Worm (Caenorhabditis elegans) whole organism, L4 larva: ENCODE results near the gene dnj-5.
A peak's percentile ranks its signal among the peaks of the same experiment; 100 is the strongest.

Experiments used
- D1046.2 ChIP-seq: fragments of 200-800 bp; sonication (Bioruptor generic); IDR thresholded peaks from 2 replicates; pipeline ENCODE4 v1.3.6; 2022; ENCODE audit warnings: missing genetic modification characterization, missing compliant biosample characterization
- F26F4.8 ChIP-seq: fragments of 200-800 bp; sonication (Bioruptor generic); conservative IDR thresholded peaks from 2 replicates; pipeline ENCODE4 v1.3.6; 2022; ENCODE audit warnings: missing genetic modification characterization, missing compliant biosample characterization
- F37D6.2 ChIP-seq: sonication (generic microtip); optimal IDR thresholded peaks from 2 replicates; lab custom pipeline; 2016; ENCODE audit warnings: mild to moderate bottlenecking, missing genetic modification characterization, missing compliant biosample characterization
- F44E2.7 ChIP-seq: fragments of 200-800 bp; sonication (Bioruptor generic); IDR thresholded peaks from 2 replicates; pipeline ENCODE4 v2.1.2; 2022; ENCODE audit warnings: missing genetic modification characterization, missing compliant biosample characterization
- F49E8.2 ChIP-seq: sonication (generic microtip); optimal IDR thresholded peaks from 2 replicates; lab custom pipeline; 2016; ENCODE audit warnings: missing compliant biosample characterization, mild to moderate bottlenecking, missing genetic modification characterization, borderline replicate concordance
- R02D3.7 ChIP-seq: fragments of 150-350 bp; sonication (generic microtip); optimal IDR thresholded peaks from 3 replicates; lab custom pipeline; 2014; ENCODE audit warnings: missing biosample characterization, missing genetic modification characterization
- T26A8.4 ChIP-seq: fragments of 200-800 bp; sonication (Bioruptor generic); IDR thresholded peaks from 2 replicates; pipeline ENCODE4 v1.3.6; 2022; ENCODE audit warnings: missing genetic modification characterization, missing compliant biosample characterization
- Y105C5A.15 ChIP-seq: fragments of 200-800 bp; sonication (Bioruptor generic); IDR thresholded peaks from 2 replicates; pipeline ENCODE4 v1.3.6; 2022; ENCODE audit warnings: missing genetic modification characterization, missing compliant biosample characterization
- Y48G9A.11 ChIP-seq: fragments of 200-800 bp; sonication (Bioruptor generic); IDR thresholded peaks from 2 replicates; pipeline ENCODE4 v1.3.6; 2022; ENCODE audit warnings: missing genetic modification reagents, missing genetic modification characterization, missing compliant biosample characterization
- Y75B8A.6 ChIP-seq: fragments of 200-800 bp; sonication (Bioruptor generic); IDR thresholded peaks from 2 replicates; pipeline ENCODE4 v1.3.6; 2022; ENCODE audit warnings: missing genetic modification reagents, missing genetic modification characterization, missing compliant biosample characterization
- aha-1 ChIP-seq: fragments of 150-350 bp; peaks from one replicate; lab custom pipeline; 2014; ENCODE audit warnings: missing biosample characterization, missing genetic modification characterization
- aly-2 ChIP-seq: sonication (generic microtip); optimal IDR thresholded peaks from 2 replicates; lab custom pipeline; 2018; ENCODE audit warnings: missing biosample characterization, missing genetic modification characterization
- ama-1 ChIP-seq: fragments of 150-350 bp; optimal IDR thresholded peaks from 2 replicates; lab custom pipeline; 2014; ENCODE audit warnings: inconsistent platforms, mixed read lengths
- arid-1 ChIP-seq: fragments of 200-800 bp; sonication (Bioruptor generic); conservative IDR thresholded peaks from 2 replicates; pipeline ENCODE4 v1.3.6; 2022; ENCODE audit warnings: missing genetic modification reagents, missing genetic modification characterization, missing compliant biosample characterization
- attf-4 ChIP-seq: sonication (generic microtip); optimal IDR thresholded peaks from 3 replicates; lab custom pipeline; 2017; ENCODE audit warnings: missing biosample characterization, missing genetic modification characterization
- ceh-20 ChIP-seq: fragments of 200-800 bp; sonication (Bioruptor generic); IDR thresholded peaks from 2 replicates; pipeline ENCODE4 v1.3.6; 2022; ENCODE audit warnings: missing genetic modification reagents, missing genetic modification characterization, missing compliant biosample characterization
- ceh-28 ChIP-seq: fragments of 150-350 bp; optimal IDR thresholded peaks from 2 replicates; lab custom pipeline; 2014; ENCODE audit warnings: missing biosample characterization, missing genetic modification reagents, missing genetic modification characterization
- ceh-82 ChIP-seq: sonication (generic microtip); optimal IDR thresholded peaks from 2 replicates; lab custom pipeline; 2017; ENCODE audit warnings: missing biosample characterization, missing genetic modification characterization
- ces-1 ChIP-seq: fragments of 150-350 bp; sonication (generic microtip); optimal IDR thresholded peaks from 4 replicates; lab custom pipeline; 2014; ENCODE audit warnings: missing biosample characterization, missing genetic modification reagents, missing genetic modification characterization
- ctbp-1 ChIP-seq: fragments of 200-800 bp; sonication (Bioruptor generic); IDR thresholded peaks from 2 replicates; pipeline ENCODE4 v1.3.6; 2022; ENCODE audit warnings: missing genetic modification reagents, missing genetic modification characterization, missing compliant biosample characterization
- daf-12 ChIP-seq: fragments of 150-350 bp; optimal IDR thresholded peaks from 2 replicates; lab custom pipeline; 2014; ENCODE audit warnings: missing biosample characterization, missing genetic modification reagents, missing genetic modification characterization
- dmd-8 ChIP-seq: fragments of 200-800 bp; sonication (Bioruptor generic); IDR thresholded peaks from 2 replicates; pipeline ENCODE4 v1.3.6; 2022; ENCODE audit warnings: missing genetic modification characterization, missing compliant biosample characterization
- egl-27 ChIP-seq: sonication (generic microtip); optimal IDR thresholded peaks from 3 replicates; lab custom pipeline; 2017; ENCODE audit warnings: missing biosample characterization, missing genetic modification reagents, missing genetic modification characterization
- egl-43 ChIP-seq: fragments of 200-800 bp; sonication (Bioruptor generic); IDR thresholded peaks from 2 replicates; pipeline ENCODE4 v1.3.6; 2022; ENCODE audit warnings: missing genetic modification reagents, missing genetic modification characterization, missing compliant biosample characterization
- hif-1 ChIP-seq, 2 experiments: sonication (generic microtip); optimal IDR thresholded peaks; 2 replicates each; lab custom pipeline; 2016 to 2017; ENCODE audit warnings: missing compliant biosample characterization in 2 of 2, missing genetic modification characterization in 2 of 2, missing genetic modification reagents in 2 of 2, missing genotype in 2 of 2, mild to moderate bottlenecking in 1 of 2
- hlh-30 ChIP-seq: sonication (generic microtip); optimal IDR thresholded peaks from 2 replicates; lab custom pipeline; 2017; ENCODE audit warnings: antibody characterized with exemption, mild to moderate bottlenecking, missing genetic modification characterization, missing compliant biosample characterization; ENCODE audit not compliant: insufficient read depth
- lim-7 ChIP-seq: fragments of 200-800 bp; sonication (Bioruptor generic); IDR thresholded peaks from 2 replicates; pipeline ENCODE4 v1.3.6; 2022; ENCODE audit warnings: missing genetic modification characterization, missing compliant biosample characterization
- lin-1 ChIP-seq: fragments of 200-800 bp; sonication (Bioruptor generic); IDR thresholded peaks from 2 replicates; pipeline ENCODE4 v1.3.6; 2022; ENCODE audit warnings: missing genetic modification reagents, missing genetic modification characterization, missing compliant biosample characterization
- lin-15B ChIP-seq: fragments of 150-350 bp; sonication (generic microtip); optimal IDR thresholded peaks from 3 replicates; lab custom pipeline; 2014; ENCODE audit warnings: missing biosample characterization, missing genetic modification characterization
- lin-38 ChIP-seq: fragments of 200-800 bp; sonication (Bioruptor generic); IDR thresholded peaks from 2 replicates; pipeline ENCODE4 v1.3.6; 2022; ENCODE audit warnings: missing genetic modification reagents, missing genetic modification characterization, missing compliant biosample characterization
- lin-39 ChIP-seq: fragments of 150-350 bp; optimal IDR thresholded peaks from 2 replicates; lab custom pipeline; 2014; ENCODE audit warnings: missing biosample characterization, missing genetic modification reagents, missing genetic modification characterization
- lir-3 ChIP-seq: sonication (generic microtip); optimal IDR thresholded peaks from 2 replicates; lab custom pipeline; 2016; ENCODE audit warnings: mild to moderate bottlenecking, missing genetic modification characterization, missing compliant biosample characterization
- lsy-2 ChIP-seq, 2 experiments: fragments of 150-350 bp in 1 of 2; sonication (generic microtip) in 1 of 2; optimal IDR thresholded peaks; 2 replicates each; lab custom pipeline; 2014 to 2017; ENCODE audit warnings: missing biosample characterization in 2 of 2, missing genetic modification characterization in 2 of 2
- madf-5 ChIP-seq, 2 experiments: fragments of 200-800 bp; sonication (Bioruptor generic); IDR thresholded peaks; 2 replicates each; pipeline ENCODE4 v1.3.6; 2022; ENCODE audit warnings: missing compliant biosample characterization in 2 of 2, missing genetic modification characterization in 2 of 2
- mdt-29 ChIP-seq: fragments of 200-800 bp; sonication (Bioruptor generic); IDR thresholded peaks from 2 replicates; pipeline ENCODE4 v1.3.6; 2022; ENCODE audit warnings: missing genetic modification reagents, missing genetic modification characterization, missing compliant biosample characterization
- mep-1 ChIP-seq: fragments of 150-350 bp; sonication (generic microtip); optimal IDR thresholded peaks from 3 replicates; lab custom pipeline; 2014; ENCODE audit warnings: missing biosample characterization, missing genetic modification characterization
- mxl-2 ChIP-seq: fragments of 200-800 bp; sonication (Bioruptor generic); conservative IDR thresholded peaks from 2 replicates; pipeline ENCODE4 v1.3.6; 2022; ENCODE audit warnings: missing genetic modification reagents, missing genetic modification characterization, missing compliant biosample characterization
- nhr-10 ChIP-seq: fragments of 150-350 bp; optimal IDR thresholded peaks from 2 replicates; lab custom pipeline; 2014; ENCODE audit warnings: missing biosample characterization, missing genetic modification characterization
- nhr-237 ChIP-seq: sonication (generic microtip); optimal IDR thresholded peaks from 2 replicates; lab custom pipeline; 2017; ENCODE audit warnings: missing biosample characterization, missing genetic modification characterization
- nhr-25 ChIP-seq: sonication (generic microtip); optimal IDR thresholded peaks from 2 replicates; lab custom pipeline; 2017; ENCODE audit warnings: missing genetic modification characterization, mild to moderate bottlenecking, missing compliant biosample characterization, antibody characterized with exemption, moderate library complexity, borderline replicate concordance; ENCODE audit not compliant: insufficient read depth
- nhr-28 ChIP-seq: fragments of 150-350 bp; optimal IDR thresholded peaks from 2 replicates; lab custom pipeline; 2014; ENCODE audit warnings: missing biosample characterization, missing genetic modification characterization
- nhr-76 ChIP-seq: fragments of 150-350 bp; optimal IDR thresholded peaks from 2 replicates; lab custom pipeline; 2014; ENCODE audit warnings: missing biosample characterization, missing genetic modification characterization
- pqm-1 ChIP-seq: sonication (generic microtip); optimal IDR thresholded peaks from 2 replicates; lab custom pipeline; 2017; ENCODE audit warnings: missing biosample characterization, missing genetic modification characterization
- rbr-2 ChIP-seq: sonication (generic microtip); optimal IDR thresholded peaks from 2 replicates; lab custom pipeline; 2016; ENCODE audit warnings: missing genotype, missing genetic modification characterization, missing compliant biosample characterization
- saeg-2 ChIP-seq: fragments of 200-800 bp; sonication (Bioruptor generic); IDR thresholded peaks from 2 replicates; pipeline ENCODE4 v1.3.6; 2022; ENCODE audit warnings: missing genetic modification reagents, missing genetic modification characterization, missing compliant biosample characterization
- skn-1 ChIP-seq: fragments of 150-350 bp; optimal IDR thresholded peaks from 2 replicates; lab custom pipeline; 2014; ENCODE audit warnings: missing biosample characterization, missing genetic modification characterization
- spr-1 ChIP-seq: sonication (generic microtip); optimal IDR thresholded peaks from 2 replicates; lab custom pipeline; 2016; ENCODE audit warnings: mild to moderate bottlenecking, missing genetic modification characterization, missing compliant biosample characterization
- spr-3 ChIP-seq: fragments of 200-800 bp; sonication (Bioruptor generic); optimal IDR thresholded peaks from 2 replicates; lab custom pipeline; 2018; ENCODE audit warnings: mild to moderate bottlenecking, missing genetic modification characterization, missing compliant biosample characterization
- tra-1 ChIP-seq: fragments of 200-800 bp; sonication (Bioruptor generic); IDR thresholded peaks from 2 replicates; pipeline ENCODE4 v1.3.6; 2022; ENCODE audit warnings: missing genetic modification reagents, missing genetic modification characterization, missing compliant biosample characterization
- zag-1 ChIP-seq: fragments of 150-350 bp; optimal IDR thresholded peaks from 2 replicates; lab custom pipeline; 2014; ENCODE audit warnings: missing biosample characterization, missing genetic modification characterization
- zfp-3 ChIP-seq: fragments of 200-800 bp; sonication (Bioruptor generic); conservative IDR thresholded peaks from 2 replicates; pipeline ENCODE4 v1.3.6; 2022; ENCODE audit warnings: missing genetic modification reagents, missing genetic modification characterization, missing compliant biosample characterization
- zip-11 ChIP-seq: fragments of 200-800 bp; sonication (Bioruptor generic); IDR thresholded peaks from 2 replicates; pipeline ENCODE4 v1.3.6; 2022; ENCODE audit warnings: missing genetic modification characterization, missing compliant biosample characterization
- ztf-11 ChIP-seq: fragments of 150-350 bp; optimal IDR thresholded peaks from 2 replicates; lab custom pipeline; 2014; ENCODE audit warnings: missing biosample characterization, missing genetic modification characterization

dnj-5 gene

ce11 chrII:6842651-6843118, 15.4 kb downstream of the dnj-5 start (continued):
- TF ChIP-seq rbr-2 (peak; percentile 44), R02D3.7 (tag; lab: Kevin White, UChicago) (no peak), Y48G9A.11 (no peak), F44E2.7 (GFP tag; lab: Robert Waterston, UW) (no peak), Y75B8A.6 (GFP tag; lab: Robert Waterston, UW) (no peak), arid-1 (GFP tag; lab: Robert Waterston, UW) (peak; percentile 75; the same call in 1 of the 2 replicates), ceh-28 (tag; lab: Kevin White, UChicago) (peak; percentile 67), F26F4.8 (GFP tag; lab: Robert Waterston, UW) (no peak), attf-4 (tag; lab: Kevin White, UChicago) (no peak), madf-5 (GFP tag; IDR thresholded peaks at IDR 0.05; lab: Robert Waterston, UW) (no peak), nhr-25 (peak; percentile 48), mep-1 (tag; lab: Kevin White, UChicago) (peak; percentile 84), nhr-10 (tag; lab: Kevin White, UChicago) (peak; percentile 92), lin-38 (peak; percentile 58), hif-1 (tag; optimal IDR thresholded peaks at IDR 0.05; lab: Kevin White, UChicago) (no peak), lin-1 (GFP tag; lab: Robert Waterston, UW) (peak; percentile 96), Y105C5A.15 (GFP tag; lab: Robert Waterston, UW) (no peak), lim-7 (no peak), ces-1 (GFP tag; lab: Kevin White, UChicago) (no peak), nhr-76 (tag; lab: Kevin White, UChicago) (peak; percentile 43), lin-39 (tag; lab: Kevin White, UChicago) (no peak), egl-27 (tag; lab: Kevin White, UChicago) (peak; percentile 96), nhr-28 (tag; lab: Kevin White, UChicago) (peak; percentile 99), spr-3 (GFP tag; lab: Kevin White, UChicago) (no peak), lir-3 (no peak), pqm-1 (tag; lab: Kevin White, UChicago) (peak; percentile 99), mxl-2 (no peak), saeg-2 (peak; percentile 62; the same call in 1 of the 2 replicates), F49E8.2 (tag; lab: Kevin White, UChicago) (no peak), lin-15B (tag; lab: Kevin White, UChicago) (no peak), skn-1 (tag; lab: Kevin White, UChicago) (no peak), tra-1 (GFP tag; lab: Robert Waterston, UW) (peak; percentile 99), zfp-3 (GFP tag; lab: Robert Waterston, UW) (0 out of 2 replicates have a peak, but pooled peaks have one; percentile 49), aha-1 (tag; lab: Kevin White, UChicago) (peak; percentile 97), D1046.2 (no peak), daf-12 (tag; lab: Kevin White, UChicago) (no peak), ama-1 (no peak), nhr-237 (no peak), ceh-82 (tag; lab: Kevin White, UChicago) (no peak), aly-2 (tag; lab: Kevin White, UChicago) (no peak), F37D6.2 (tag; lab: Kevin White, UChicago) (no peak), zip-11 (no peak), ztf-11 (tag; lab: Kevin White, UChicago) (no peak), egl-43 (GFP tag; lab: Robert Waterston, UW) (no peak), T26A8.4 (GFP tag; lab: Robert Waterston, UW) (peak; percentile 48), hlh-30 (tag; lab: Kevin White, UChicago) (peak; percentile 97), mdt-29 (GFP tag; lab: Robert Waterston, UW) (no peak), spr-1 (tag; lab: Kevin White, UChicago) (peak; percentile 44), ceh-20 (GFP tag; lab: Robert Waterston, UW) (peak; percentile 89), lsy-2 (tag; optimal IDR thresholded peaks at IDR 0.05; lab: Kevin White, UChicago) (peak; percentile 74 to 77), dmd-8 (GFP tag; lab: Robert Waterston, UW) (no peak), zag-1 (tag; lab: Kevin White, UChicago) (no peak), ctbp-1 (peak; percentile 60; the same call in 1 of the 2 replicates)
